Fruit fly (Drosophila melanogaster) whole organism, embryonic: ENCODE measurements around the gene alpha4GT2.

Experiments
- Blimp-1 ChIP-seq: fragments of 200-800 bp; sonication (Bioruptor generic); optimal IDR thresholded peaks from 3 replicates; lab custom pipeline; 2018; ENCODE audit warnings: missing biosample characterization, missing genetic modification characterization, mild to moderate bottlenecking, moderate library complexity, missing genetic modification reagents
- CG10274 ChIP-seq: fragments of 200-800 bp; sonication (Bioruptor generic); optimal IDR thresholded peaks from 3 replicates; lab custom pipeline; 2017; ENCODE audit warnings: missing biosample characterization, mild to moderate bottlenecking, missing genetic modification characterization
- CG2116 ChIP-seq: fragments of 200-800 bp; sonication (Bioruptor generic); optimal IDR thresholded peaks from 3 replicates; lab custom pipeline; 2018; ENCODE audit warnings: missing biosample characterization, mild to moderate bottlenecking, missing genetic modification characterization
- CG4730 ChIP-seq: fragments of 200-800 bp; sonication (Bioruptor generic); IDR thresholded peaks from 2 replicates; pipeline ENCODE4 v1.3.6; 2022; ENCODE audit warnings: missing biosample characterization, missing genetic modification characterization
- CG6683 ChIP-seq: fragments of 200-800 bp; sonication (Bioruptor generic); optimal IDR thresholded peaks from 2 replicates; lab custom pipeline; 2017; ENCODE audit warnings: missing biosample characterization, mild to moderate bottlenecking, missing genetic modification characterization, missing genetic modification reagents
- CG6765 ChIP-seq: fragments of 200-800 bp; sonication (Bioruptor generic); optimal IDR thresholded peaks from 3 replicates; lab custom pipeline; 2017; ENCODE audit warnings: missing biosample characterization, mild to moderate bottlenecking, missing genetic modification characterization
- Dp ChIP-seq: fragments of 200-800 bp; sonication (Bioruptor generic); optimal IDR thresholded peaks from 2 replicates; lab custom pipeline; 2018; ENCODE audit warnings: missing biosample characterization, mild to moderate bottlenecking, missing genetic modification characterization, moderate library complexity
- Ets65A ChIP-seq: fragments of 200-800 bp; sonication (Bioruptor generic); peaks from one replicate; lab custom pipeline; 2016; ENCODE audit warnings: missing biosample characterization, missing genetic modification characterization
- Meics ChIP-seq: fragments of 200-800 bp; sonication (Bioruptor generic); optimal IDR thresholded peaks from 2 replicates; lab custom pipeline; 2017; ENCODE audit warnings: missing biosample characterization, mild to moderate bottlenecking, missing genetic modification characterization
- Pdp1 ChIP-seq, 2 experiments: fragments of 200-800 bp; sonication (Bioruptor generic); optimal IDR thresholded peaks; 3 replicates each; lab custom pipeline; 2016; ENCODE audit warnings: missing biosample characterization in 2 of 2, missing genetic modification characterization in 2 of 2, mild to moderate bottlenecking in 1 of 2, moderate library complexity in 1 of 2
- cwo ChIP-seq: fragments of 200-800 bp; sonication (Bioruptor generic); optimal IDR thresholded peaks from 3 replicates; lab custom pipeline; 2017; ENCODE audit warnings: missing biosample characterization, missing genetic modification characterization, mild to moderate bottlenecking, moderate library complexity, missing genetic modification reagents
- gem ChIP-seq: fragments of 200-800 bp; sonication (Bioruptor generic); optimal IDR thresholded peaks from 2 replicates; lab custom pipeline; 2019; ENCODE audit warnings: missing biosample characterization, mild to moderate bottlenecking, missing genetic modification characterization, moderate library complexity
- lab ChIP-seq: fragments of 200-800 bp; sonication (Bioruptor generic); optimal IDR thresholded peaks from 3 replicates; lab custom pipeline; 2017; ENCODE audit warnings: missing biosample characterization, missing genetic modification characterization, mild to moderate bottlenecking, moderate library complexity, missing genetic modification reagents

- TF ChIP-seq Dp (GFP tag; lab: Kevin White, UChicago) (no peak), CG6683 (GFP tag; lab: Kevin White, UChicago) (no peak), cwo (GFP tag; lab: Kevin White, UChicago) (no peak), Ets65A (GFP tag; lab: Kevin White, UChicago) (no peak), CG10274 (GFP tag; lab: Kevin White, UChicago) (no peak), Pdp1 (GFP tag; optimal IDR thresholded peaks at IDR 0.05; lab: Kevin White, UChicago) (no peak), CG6765 (GFP tag; lab: Kevin White, UChicago) (no peak), gem (tag; lab: Kevin White, UChicago) (no peak), lab (GFP tag; lab: Kevin White, UChicago) (no peak), CG4730 (GFP tag; lab: Robert Waterston, UW) (no peak), Meics (GFP tag; lab: Kevin White, UChicago) (no peak), CG2116 (GFP tag; lab: Kevin White, UChicago) (no peak), Blimp-1 (GFP tag; lab: Kevin White, UChicago) (peak; percentile 70)
Measured at dm6 chr3R:25882606-25883266, 50.7 kb downstream of the alpha4GT2 start.
